Fruit fly (Drosophila melanogaster): ENCODE measurements around the gene koko.
A peak's percentile ranks its signal among the peaks of the same experiment; 100 is the strongest.

The koko gene

dm6 chr3R:18449188-18449587 is 46.4 kb downstream of the koko start:
- TF ChIP-seq Dfd (GFP tag; optimal IDR thresholded peaks at IDR 0.05): no peak
- no peak for TF ChIP-seq Abd-B (GFP tag; optimal IDR thresholded peaks at IDR 0.05)

- no peak for TF ChIP-seq Abd-B (GFP tag; optimal IDR thresholded peaks at IDR 0.05)
- peak; percentile 5 for TF ChIP-seq fru (GFP tag; optimal IDR thresholded peaks at IDR 0.05)
- TF ChIP-seq CG32264 (GFP tag; optimal IDR thresholded peaks at IDR 0.05): no peak
- TF ChIP-seq dl (GFP tag; optimal IDR thresholded peaks at IDR 0.05; ENCODE audit: insufficient read depth in 1 of 2, partially characterized antibody in 2 of 2): peak in 1 of 2 experiments; percentile 4
- TF ChIP-seq Vsx2 (GFP tag; optimal IDR thresholded peaks at IDR 0.05; ENCODE audit: partially characterized antibody): no peak
These were observed 47.2 kb downstream of the koko start for dm6 chr3R:18449896-18450637.
